Worm (Caenorhabditis elegans): ENCODE measurements around the gene F11A5.16.

- TF ChIP-seq ceh-16 (tag; optimal IDR thresholded peaks at IDR 0.05): no peak
- TF ChIP-seq fos-1 (tag; optimal IDR thresholded peaks at IDR 0.05): no peak
- no peak for TF ChIP-seq elt-1 (tag; optimal IDR thresholded peaks at IDR 0.05)
- TF ChIP-seq nhr-23 (tag; optimal IDR thresholded peaks at IDR 0.05): no peak
- TF ChIP-seq tbx-2 (tag; optimal IDR thresholded peaks at IDR 0.05): no peak
- TF ChIP-seq fkh-10 (GFP tag; optimal IDR thresholded peaks at IDR 0.05): no peak
- TF ChIP-seq nhr-12 (tag; optimal IDR thresholded peaks at IDR 0.05): no peak
- no peak for TF ChIP-seq ama-1 (optimal IDR thresholded peaks at IDR 0.05)
Measured at ce11 chrV:16210257-16211002, at the start of gene F11A5.16.

Data from whole organism, L3 larva.